Worm (Caenorhabditis elegans): ENCODE data around the gene F44G4.7.
A peak's percentile ranks its signal among the peaks of the same experiment; 100 is the strongest.

ce11 chrII:8997479-8997878 lies 7.5 kb downstream of the F44G4.7 start, which contains the start of the genes F44G4.3 and tdp-1:
- TF ChIP-seq lin-35 (GFP tag; optimal IDR thresholded peaks at IDR 0.05) (peak; percentile 14 to 55), fkh-10 (GFP tag; optimal IDR thresholded peaks at IDR 0.05) (no peak), ceh-82 (tag; optimal IDR thresholded peaks at IDR 0.05) (no peak), ztf-4 (tag; optimal IDR thresholded peaks at IDR 0.05) (no peak), rnt-1 (tag; optimal IDR thresholded peaks at IDR 0.05) (no peak), ztf-11 (tag; optimal IDR thresholded peaks at IDR 0.05) (no peak), elt-3 (tag; optimal IDR thresholded peaks at IDR 0.05) (no peak), dpl-1 (GFP tag; optimal IDR thresholded peaks at IDR 0.05) (peak; percentile 24 to 60 (median 26)), nhr-47 (tag; optimal IDR thresholded peaks at IDR 0.05) (peak; percentile 33), ama-1 (optimal IDR thresholded peaks at IDR 0.05) (no peak)

Measured in whole organism, L1 larva.